Comparison of ENCODE assay signal across 3 worm cellular contexts in genomic region chrV:8444357-8444856, ce11.
TF ChIP-seq lines count a peak whose summit lies in the region.

TSS of gene lmd-3 (minus strand) at chrV:8444806.

TF ChIP-seq in whole organism, L1 larva, 84 proteins besides CTCF, POLR2A, EP300 and RAD21:
- no peak for TF ChIP-seq ztf-11 (tag; optimal IDR thresholded peaks at IDR 0.05; lab: Kevin White, UChicago)
- no peak for TF ChIP-seq hpl-2 (GFP tag; optimal IDR thresholded peaks at IDR 0.05; lab: Kevin White, UChicago)
- TF ChIP-seq vab-15 (tag; optimal IDR thresholded peaks at IDR 0.05; lab: Kevin White, UChicago) = no peak
- TF ChIP-seq fkh-8 (tag; optimal IDR thresholded peaks at IDR 0.05; lab: Kevin White, UChicago) = peak; percentile 67
- peak; percentile 20 for TF ChIP-seq dsc-1 (tag; optimal IDR thresholded peaks at IDR 0.05; lab: Kevin White, UChicago)
- TF ChIP-seq lin-14 (GFP tag; optimal IDR thresholded peaks at IDR 0.05; lab: Kevin White, UChicago) = peak; percentile 28

TF ChIP-seq in whole organism, L4 larva, 104 proteins besides CTCF, POLR2A, EP300 and RAD21:
- no peak for TF ChIP-seq D1046.2 (GFP tag; IDR thresholded peaks at IDR 0.05; lab: Robert Waterston, UW)
- no peak for TF ChIP-seq nhr-6 (tag; optimal IDR thresholded peaks at IDR 0.05; lab: Kevin White, UChicago)
- peak; percentile 32 for TF ChIP-seq aha-1 (tag; lab: Kevin White, UChicago)
- no peak for TF ChIP-seq attf-4 (tag; optimal IDR thresholded peaks at IDR 0.05; lab: Kevin White, UChicago)
- no peak for TF ChIP-seq nhr-11 (tag; optimal IDR thresholded peaks at IDR 0.05; lab: Kevin White, UChicago)
- no peak for TF ChIP-seq Y105C5A.15 (GFP tag; IDR thresholded peaks at IDR 0.05; lab: Robert Waterston, UW)
- TF ChIP-seq jun-1 (tag; optimal IDR thresholded peaks at IDR 0.05; lab: Kevin White, UChicago) = no peak
- no peak for TF ChIP-seq nhr-41 (GFP tag; IDR thresholded peaks at IDR 0.05; lab: Robert Waterston, UW)
- TF ChIP-seq hlh-30 (tag; optimal IDR thresholded peaks at IDR 0.05; lab: Kevin White, UChicago; ENCODE audit: insufficient read depth) = peak; percentile 60
- no peak for TF ChIP-seq nhr-42 (GFP tag; IDR thresholded peaks at IDR 0.05; lab: Robert Waterston, UW)
- TF ChIP-seq zip-2 (tag; optimal IDR thresholded peaks at IDR 0.05; lab: Kevin White, UChicago) = no peak
- no peak for TF ChIP-seq snpc-4 (tag; optimal IDR thresholded peaks at IDR 0.05; lab: Kevin White, UChicago)

TF ChIP-seq in whole organism, young adult, 124 proteins besides CTCF, POLR2A, EP300 and RAD21:
- TF ChIP-seq lag-1 (GFP tag; IDR thresholded peaks at IDR 0.05; lab: Robert Waterston, UW) (0 out of 2 replicates have a peak, but pooled peaks have one; percentile 24), xnd-1 (tag; optimal IDR thresholded peaks at IDR 0.05; lab: Kevin White, UChicago) (no peak)
